Fruit fly (Drosophila melanogaster) whole organism, pupa: ENCODE data around the gene Aos1.
"Not testable (repeated sequence)": the region's sequence is repeated elsewhere in the genome, so short reads cannot be mapped to it uniquely, and the experiment has no call there.

Experiments
- CG10348 ChIP-seq: fragments of 200-800 bp; sonication (Bioruptor generic); IDR thresholded peaks from 2 replicates; pipeline ENCODE4 v1.3.6; 2022; ENCODE audit warnings: missing biosample characterization, missing genetic modification characterization
- CG12605 ChIP-seq: fragments of 200-800 bp; sonication (Bioruptor generic); IDR thresholded peaks from 2 replicates; pipeline ENCODE4 v1.3.6; 2022; ENCODE audit warnings: missing biosample characterization, missing genetic modification characterization
- CG13204 ChIP-seq: fragments of 200-800 bp; sonication (Bioruptor generic); optimal IDR thresholded peaks from 2 replicates; lab custom pipeline; 2018; ENCODE audit warnings: missing biosample characterization, mild to moderate bottlenecking, missing genetic modification characterization, moderate library complexity
- CG14655 ChIP-seq: fragments of 200-800 bp; sonication (Bioruptor generic); optimal IDR thresholded peaks from 3 replicates; lab custom pipeline; 2017; ENCODE audit warnings: mild to moderate bottlenecking, missing biosample characterization, missing genetic modification reagents, missing genetic modification characterization
- CG15710 ChIP-seq: fragments of 200-800 bp; sonication (Bioruptor generic); optimal IDR thresholded peaks from 2 replicates; lab custom pipeline; 2018; ENCODE audit warnings: missing biosample characterization, mild to moderate bottlenecking, missing genetic modification characterization, moderate library complexity
- CG17806 ChIP-seq: fragments of 200-800 bp; sonication (Bioruptor generic); optimal IDR thresholded peaks from 2 replicates; lab custom pipeline; 2018; ENCODE audit warnings: missing biosample characterization, mild to moderate bottlenecking, missing genetic modification characterization, moderate library complexity
- CG32121 ChIP-seq: fragments of 200-800 bp; sonication (Bioruptor generic); IDR thresholded peaks from 2 replicates; pipeline ENCODE4 v1.3.6; 2022; ENCODE audit warnings: missing biosample characterization, missing genetic modification characterization
- CG34367 ChIP-seq: fragments of 200-800 bp; sonication (Bioruptor generic); optimal IDR thresholded peaks from 2 replicates; lab custom pipeline; 2018; ENCODE audit warnings: missing biosample characterization, mild to moderate bottlenecking, missing genetic modification characterization
- CG4496 ChIP-seq: fragments of 200-800 bp; sonication (Bioruptor generic); IDR thresholded peaks from 3 replicates; pipeline ENCODE4 v1.3.6; 2022; ENCODE audit warnings: missing biosample characterization, missing genetic modification characterization
- CG8159 ChIP-seq: fragments of 200-800 bp; sonication (Bioruptor generic); optimal IDR thresholded peaks from 3 replicates; lab custom pipeline; 2018; ENCODE audit warnings: missing biosample characterization, mild to moderate bottlenecking, missing genetic modification characterization, moderate library complexity
- CG8301 ChIP-seq: fragments of 200-800 bp; sonication (Bioruptor generic); optimal IDR thresholded peaks from 2 replicates; lab custom pipeline; 2018; ENCODE audit warnings: missing biosample characterization, mild to moderate bottlenecking, missing genetic modification characterization
- CG9948 ChIP-seq: fragments of 200-800 bp; sonication (Bioruptor generic); optimal IDR thresholded peaks from 2 replicates; lab custom pipeline; 2018; ENCODE audit warnings: missing biosample characterization, mild to moderate bottlenecking, missing genetic modification characterization, moderate library complexity
- D1 ChIP-seq: fragments of 200-800 bp; sonication (Bioruptor generic); optimal IDR thresholded peaks from 2 replicates; lab custom pipeline; 2018; ENCODE audit warnings: missing biosample characterization, mild to moderate bottlenecking, missing genetic modification characterization, moderate library complexity
- EcR ChIP-seq: fragments of 200-800 bp; sonication (Bioruptor generic); optimal IDR thresholded peaks from 3 replicates; lab custom pipeline; 2019; ENCODE audit warnings: missing biosample characterization, missing genetic modification characterization, mild to moderate bottlenecking, moderate library complexity, missing genetic modification reagents
- Ets98B ChIP-seq: fragments of 200-800 bp; sonication (Bioruptor generic); IDR thresholded peaks from 2 replicates; pipeline ENCODE4 v1.3.6; 2022; ENCODE audit warnings: missing biosample characterization, missing genetic modification characterization
- Pif1A ChIP-seq: fragments of 200-800 bp; sonication (Bioruptor generic); optimal IDR thresholded peaks from 3 replicates; lab custom pipeline; 2016; ENCODE audit warnings: missing biosample characterization, missing genetic modification characterization
- Pif1B ChIP-seq: fragments of 200-800 bp; sonication (Bioruptor generic); optimal IDR thresholded peaks from 3 replicates; lab custom pipeline; 2016; ENCODE audit warnings: missing biosample characterization, missing genetic modification characterization
- Snoo ChIP-seq: fragments of 200-800 bp; sonication (Bioruptor generic); optimal IDR thresholded peaks from 3 replicates; lab custom pipeline; 2017; ENCODE audit warnings: missing biosample characterization, mild to moderate bottlenecking, missing genetic modification characterization, inconsistent platforms
- fd96Ca ChIP-seq: fragments of 200-800 bp; sonication (Bioruptor generic); IDR thresholded peaks from 3 replicates; pipeline ENCODE4 v1.3.6; 2022; ENCODE audit warnings: missing biosample characterization, missing genetic modification characterization
- gl ChIP-seq: fragments of 200-800 bp; sonication (Bioruptor generic); optimal IDR thresholded peaks from 2 replicates; lab custom pipeline; 2018; ENCODE audit warnings: missing biosample characterization, mild to moderate bottlenecking, missing genetic modification characterization
- rn ChIP-seq: fragments of 200-800 bp; sonication (Bioruptor generic); IDR thresholded peaks from 2 replicates; pipeline ENCODE4 v1.3.6; 2022; ENCODE audit warnings: missing biosample characterization, missing genetic modification characterization

Aos1 gene

DNA sequence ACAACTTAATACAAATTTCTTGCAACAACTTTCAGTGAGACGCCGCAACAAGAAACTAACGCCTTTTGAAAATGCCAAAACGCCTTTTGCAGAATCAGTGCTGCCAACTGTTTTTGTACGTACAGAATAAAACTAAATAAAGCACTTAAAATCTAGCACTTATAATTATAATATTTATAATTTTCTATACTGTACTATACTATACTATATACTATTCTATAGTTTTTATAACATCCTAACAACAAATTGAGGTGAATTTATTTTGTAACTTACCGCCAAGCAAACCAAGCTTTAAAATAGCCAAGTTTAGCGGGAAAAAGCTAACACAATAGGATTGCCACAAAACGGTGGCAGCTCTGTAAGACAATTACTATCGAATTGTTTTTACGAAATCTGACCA lies at the start of gene Aos1, which contains the start of gene Srlp:
Aos1 (minus strand) TSS at position 59 of the 400 bp plus-strand sequence.
Srlp (plus strand) TSS at position 335 of the 400 bp plus-strand sequence.
- 0 out of 2 replicates have a peak, but pooled peaks have one; percentile 29 for TF ChIP-seq CG32121 (GFP tag; lab: Robert Waterston, UW)
- TF ChIP-seq gl (tag; lab: Kevin White, UChicago) = no peak
- TF ChIP-seq fd96Ca (GFP tag; lab: Robert Waterston, UW) = no peak
- TF ChIP-seq Pif1B (GFP tag; lab: Kevin White, UChicago) = no peak
- no peak for TF ChIP-seq CG8301 (tag; lab: Kevin White, UChicago)
- TF ChIP-seq CG10348 (GFP tag; lab: Robert Waterston, UW) = no peak
- TF ChIP-seq CG17806 (tag; lab: Kevin White, UChicago) = peak; percentile 35
- TF ChIP-seq CG9948 (tag; lab: Kevin White, UChicago) = peak; percentile 41
- no peak for TF ChIP-seq CG8159 (tag; lab: Kevin White, UChicago)
- TF ChIP-seq Snoo = peak; percentile 32
- no peak for TF ChIP-seq Pif1A (GFP tag; lab: Kevin White, UChicago)
- no peak for TF ChIP-seq CG13204 (GFP tag; lab: Kevin White, UChicago)
- TF ChIP-seq Ets98B (GFP tag; lab: Robert Waterston, UW) = no peak
- peak; percentile 63 for TF ChIP-seq CG15710 (tag; lab: Kevin White, UChicago)
- TF ChIP-seq CG4496 (GFP tag; lab: Robert Waterston, UW) = no peak
- no peak for TF ChIP-seq rn

DNA sequence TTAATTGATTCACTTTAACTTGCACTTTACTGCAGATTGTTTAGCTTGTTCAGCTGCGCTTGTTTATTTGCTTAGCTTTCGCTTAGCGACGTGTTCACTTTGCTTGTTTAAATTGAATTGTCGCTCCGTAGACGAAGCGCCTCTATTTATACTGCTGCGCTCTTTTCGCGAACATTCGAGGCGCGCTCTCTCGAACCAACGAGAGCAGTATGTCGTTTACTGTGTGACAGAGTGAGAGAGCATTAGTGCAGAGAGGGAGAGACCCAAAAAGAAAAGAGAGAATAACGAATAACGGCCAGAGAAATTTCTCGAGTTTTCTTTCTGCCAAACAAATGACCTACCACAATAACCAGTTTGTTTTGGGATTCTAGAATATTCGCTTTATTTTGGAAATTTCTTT lies 34.1 kb upstream of the Aos1 start, which contains the start of gene Hsp70Ba:
Hsp70Ba (minus strand) TSS at position 102 of the 400 bp plus-strand sequence.
- TF ChIP-seq CG17806 (tag; lab: Kevin White, UChicago); CG13204 (GFP tag; lab: Kevin White, UChicago); CG15710 (tag; lab: Kevin White, UChicago): not testable (repeated sequence)

- not testable (repeated sequence) for TF ChIP-seq CG12605 (GFP tag; lab: Robert Waterston, UW); rn; EcR (GFP tag; lab: Kevin White, UChicago)
These were observed 31.6 kb upstream of the Aos1 start, which contains the start of gene CG5608 for dm6 chr3R:12465198-12465597. Gene CG5608 (minus strand): TSS chr3R:12465298.

- no peak for TF ChIP-seq CG12605 (GFP tag; lab: Robert Waterston, UW)
- TF ChIP-seq D1 = no peak
- no peak for TF ChIP-seq rn
- no peak for TF ChIP-seq gl (tag; lab: Kevin White, UChicago)
- TF ChIP-seq fd96Ca (GFP tag; lab: Robert Waterston, UW) = no peak
- TF ChIP-seq CG10348 (GFP tag; lab: Robert Waterston, UW) = no peak
- no peak for TF ChIP-seq Pif1B (GFP tag; lab: Kevin White, UChicago)
- no peak for TF ChIP-seq Pif1A (GFP tag; lab: Kevin White, UChicago)
- no peak for TF ChIP-seq CG15710 (tag; lab: Kevin White, UChicago)
These were observed 26.4 kb upstream of the Aos1 start, which contains the start of the genes CG5961 and Polr3C for dm6 chr3R:12459879-12460522. Gene CG5961 (minus strand): TSS chr3R:12460294. Gene Polr3C (plus strand): TSS chr3R:12460414.

DNA sequence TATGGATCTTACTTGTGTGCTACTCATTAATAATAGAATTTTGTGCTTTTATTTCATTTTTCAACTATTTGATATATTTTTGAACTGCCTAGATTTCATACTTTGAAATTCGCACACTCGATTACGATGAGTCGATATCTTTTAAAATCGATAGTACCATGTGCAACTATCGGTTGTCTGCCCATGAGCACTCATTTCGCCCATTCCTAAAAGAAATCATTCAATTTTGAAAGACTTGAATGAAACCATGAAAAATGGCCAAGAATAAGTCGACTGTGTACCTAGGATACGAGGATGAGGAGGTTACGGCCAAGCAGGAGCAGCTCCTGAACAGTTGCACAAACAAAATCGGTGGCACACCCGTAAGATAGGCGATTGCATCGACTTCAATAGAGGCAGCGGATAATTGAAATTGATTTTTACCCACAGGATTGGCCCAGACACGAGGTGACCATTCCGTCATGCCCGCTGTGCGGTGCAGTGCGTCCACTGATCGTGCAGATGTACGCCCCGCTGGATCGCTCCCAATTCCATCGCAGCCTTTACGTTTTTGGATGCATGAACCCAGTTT lies 22.8 kb upstream of the Aos1 start, which contains the start of gene trus:
trus (plus strand) TSS at position 204 of the 571 bp plus-strand sequence.
- TF ChIP-seq gl (tag; lab: Kevin White, UChicago) (no peak), Snoo (no peak), CG34367 (tag; lab: Kevin White, UChicago) (no peak), Ets98B (GFP tag; lab: Robert Waterston, UW) (no peak), Pif1B (GFP tag; lab: Kevin White, UChicago) (no peak), Pif1A (GFP tag; lab: Kevin White, UChicago) (no peak), CG4496 (GFP tag; lab: Robert Waterston, UW) (no peak), CG17806 (tag; lab: Kevin White, UChicago) (no peak), CG12605 (GFP tag; lab: Robert Waterston, UW) (no peak), rn (no peak), CG14655 (GFP tag; lab: Kevin White, UChicago) (no peak), CG32121 (GFP tag; lab: Robert Waterston, UW) (no peak), CG10348 (GFP tag; lab: Robert Waterston, UW) (no peak), EcR (GFP tag; lab: Kevin White, UChicago) (no peak), CG13204 (GFP tag; lab: Kevin White, UChicago) (no peak), CG8301 (tag; lab: Kevin White, UChicago) (no peak), CG9948 (tag; lab: Kevin White, UChicago) (no peak), CG15710 (tag; lab: Kevin White, UChicago) (no peak), fd96Ca (GFP tag; lab: Robert Waterston, UW) (no peak), D1 (no peak)

- TF ChIP-seq CG8159 (tag; lab: Kevin White, UChicago) = no peak
- TF ChIP-seq EcR (GFP tag; lab: Kevin White, UChicago) = peak; percentile 77
- TF ChIP-seq CG10348 (GFP tag; lab: Robert Waterston, UW) = no peak
These were observed 20.9 kb upstream of the Aos1 start for dm6 chr3R:12454492-12454891.
